Fruit fly (Drosophila melanogaster) whole organism, embryonic: ENCODE data around the gene CG9240.

ENCODE experiments used
- Bgb ChIP-seq: fragments of 200-800 bp; sonication (Bioruptor generic); IDR thresholded peaks from 2 replicates; pipeline ENCODE4 v1.3.6; 2022; ENCODE audit warnings: missing biosample characterization, missing genetic modification characterization; ENCODE audit not compliant: partially characterized antibody
- BtbVII ChIP-seq: fragments of 200-800 bp; sonication (Bioruptor generic); optimal IDR thresholded peaks from 3 replicates; lab custom pipeline; 2017; ENCODE audit warnings: missing biosample characterization, mild to moderate bottlenecking, missing genetic modification characterization
- CG10267 ChIP-seq: fragments of 200-800 bp; sonication (Bioruptor generic); optimal IDR thresholded peaks from 2 replicates; lab custom pipeline; 2018; ENCODE audit warnings: missing biosample characterization, mild to moderate bottlenecking, missing genetic modification characterization, moderate library complexity
- CG10462 ChIP-seq: fragments of 200-800 bp; sonication (Bioruptor generic); optimal IDR thresholded peaks from 2 replicates; lab custom pipeline; 2016; ENCODE audit warnings: missing biosample characterization, missing genetic modification characterization
- CG10565 ChIP-seq: fragments of 200-800 bp; sonication (Bioruptor generic); optimal IDR thresholded peaks from 3 replicates; lab custom pipeline; 2016; ENCODE audit warnings: missing biosample characterization, mild to moderate bottlenecking, missing genetic modification characterization
- CG11247 ChIP-seq: fragments of 200-800 bp; sonication (Bioruptor generic); IDR thresholded peaks from 2 replicates; pipeline ENCODE4 v1.3.6; 2022; ENCODE audit warnings: missing biosample characterization, missing genetic modification characterization
- CG11456 ChIP-seq: fragments of 200-800 bp; sonication (Bioruptor generic); IDR thresholded peaks from 3 replicates; pipeline ENCODE4 v1.3.6; 2022; ENCODE audit warnings: missing biosample characterization, missing genetic modification characterization
- CG12219 ChIP-seq: fragments of 200-800 bp; sonication (Bioruptor generic); optimal IDR thresholded peaks from 3 replicates; lab custom pipeline; 2018; ENCODE audit warnings: missing biosample characterization, mild to moderate bottlenecking, missing genetic modification characterization
- CG15269 ChIP-seq: fragments of 200-800 bp; sonication (Bioruptor generic); optimal IDR thresholded peaks from 2 replicates; lab custom pipeline; 2018; ENCODE audit warnings: missing biosample characterization, mild to moderate bottlenecking, missing genetic modification characterization, moderate library complexity
- CG1603 ChIP-seq: fragments of 200-800 bp; sonication (Bioruptor generic); optimal IDR thresholded peaks from 2 replicates; lab custom pipeline; 2019; ENCODE audit warnings: missing biosample characterization, mild to moderate bottlenecking, missing genetic modification characterization, moderate library complexity
- CG17361 ChIP-seq: fragments of 200-800 bp; sonication (Bioruptor generic); IDR thresholded peaks from 3 replicates; pipeline ENCODE4 v1.3.6; 2022; ENCODE audit warnings: missing biosample characterization, missing genetic modification characterization
- CG17802 ChIP-seq: fragments of 200-800 bp; sonication (Bioruptor generic); optimal IDR thresholded peaks from 2 replicates; lab custom pipeline; 2018; ENCODE audit warnings: missing biosample characterization, mild to moderate bottlenecking, missing genetic modification characterization, moderate library complexity
- CG18764 ChIP-seq: fragments of 200-800 bp; sonication (Bioruptor generic); optimal IDR thresholded peaks from 3 replicates; lab custom pipeline; 2016; ENCODE audit warnings: missing biosample characterization, missing genetic modification characterization
- CG2120 ChIP-seq: fragments of 200-800 bp; sonication (Bioruptor generic); optimal IDR thresholded peaks from 3 replicates; lab custom pipeline; 2016; ENCODE audit warnings: missing biosample characterization, missing genetic modification characterization
- CG3065 ChIP-seq: fragments of 200-800 bp; sonication (Bioruptor generic); optimal IDR thresholded peaks from 2 replicates; lab custom pipeline; 2016; ENCODE audit warnings: missing biosample characterization, missing genetic modification characterization
- CG31224 ChIP-seq: fragments of 200-800 bp; sonication (Bioruptor generic); IDR thresholded peaks from 2 replicates; pipeline ENCODE4 v1.3.6; 2022; ENCODE audit warnings: missing biosample characterization, missing genetic modification characterization
- CG32532 ChIP-seq: fragments of 200-800 bp; sonication (Bioruptor generic); IDR thresholded peaks from 2 replicates; pipeline ENCODE4 v1.3.6; 2022; ENCODE audit warnings: missing biosample characterization, missing genetic modification characterization
- CG4707 ChIP-seq: fragments of 200-800 bp; sonication (Bioruptor generic); optimal IDR thresholded peaks from 2 replicates; lab custom pipeline; 2018; ENCODE audit warnings: missing biosample characterization, mild to moderate bottlenecking, missing genetic modification characterization, moderate library complexity
- CG5180 ChIP-seq: fragments of 200-800 bp; sonication (Bioruptor generic); optimal IDR thresholded peaks from 3 replicates; lab custom pipeline; 2017; ENCODE audit warnings: missing biosample characterization, missing genetic modification characterization, mild to moderate bottlenecking, moderate library complexity, missing genetic modification reagents
- CG6689 ChIP-seq: fragments of 200-800 bp; sonication (Bioruptor generic); IDR thresholded peaks from 2 replicates; pipeline ENCODE4 v1.3.6; 2022; ENCODE audit warnings: missing biosample characterization, missing genetic modification characterization
- CG7786 ChIP-seq: fragments of 200-800 bp; sonication (Bioruptor generic); optimal IDR thresholded peaks from 2 replicates; lab custom pipeline; 2016; ENCODE audit warnings: missing biosample characterization, missing genetic modification characterization
- CG7963 ChIP-seq: fragments of 200-800 bp; sonication (Bioruptor generic); IDR thresholded peaks from 3 replicates; pipeline ENCODE4 v1.3.6; 2022; ENCODE audit warnings: missing biosample characterization, missing genetic modification characterization; ENCODE audit not compliant: partially characterized antibody
- Dbx ChIP-seq: fragments of 200-800 bp; sonication (Bioruptor generic); IDR thresholded peaks from 3 replicates; pipeline ENCODE4 v1.3.6; 2022; ENCODE audit warnings: missing biosample characterization, missing genetic modification characterization
- E2f1 ChIP-seq: fragments of 200-800 bp; sonication (Bioruptor generic); IDR thresholded peaks from 2 replicates; pipeline ENCODE4 v1.3.6; 2022; ENCODE audit warnings: missing biosample characterization, missing genetic modification characterization
- HmgZ ChIP-seq: fragments of 200-800 bp; sonication (Bioruptor generic); optimal IDR thresholded peaks from 2 replicates; lab custom pipeline; 2018; ENCODE audit warnings: missing biosample characterization, mild to moderate bottlenecking, missing genetic modification characterization
- Nf-YC ChIP-seq: fragments of 200-800 bp; optimal IDR thresholded peaks from 3 replicates; lab custom pipeline; 2019; ENCODE audit warnings: missing biosample characterization, mild to moderate bottlenecking, missing genetic modification characterization, moderate library complexity
- Oli ChIP-seq: fragments of 200-800 bp; sonication (Bioruptor generic); optimal IDR thresholded peaks from 2 replicates; lab custom pipeline; 2018; ENCODE audit warnings: missing biosample characterization, mild to moderate bottlenecking, missing genetic modification characterization, moderate library complexity
- Rfx ChIP-seq: fragments of 200-800 bp; sonication (Bioruptor generic); IDR thresholded peaks from 2 replicates; pipeline ENCODE4 v1.3.6; 2022; ENCODE audit warnings: missing biosample characterization, missing genetic modification characterization
- ara ChIP-seq: fragments of 200-800 bp; sonication (Bioruptor generic); IDR thresholded peaks from 2 replicates; pipeline ENCODE4 v1.3.6; 2022; ENCODE audit warnings: missing biosample characterization, missing genetic modification characterization
- cas ChIP-seq: fragments of 200-800 bp; sonication (Bioruptor generic); IDR thresholded peaks from 2 replicates; pipeline ENCODE4 v1.3.6; 2022; ENCODE audit warnings: missing biosample characterization, missing genetic modification characterization
- chinmo ChIP-seq: fragments of 200-800 bp; sonication (Bioruptor generic); IDR thresholded peaks from 4 replicates; pipeline ENCODE4 v1.3.6; 2022; ENCODE audit warnings: missing biosample characterization, missing genetic modification characterization; ENCODE audit not compliant: partially characterized antibody
- cwo ChIP-seq: fragments of 200-800 bp; sonication (Bioruptor generic); optimal IDR thresholded peaks from 3 replicates; lab custom pipeline; 2017; ENCODE audit warnings: missing biosample characterization, missing genetic modification characterization, mild to moderate bottlenecking, moderate library complexity, missing genetic modification reagents
- dan ChIP-seq: fragments of 200-800 bp; sonication (Bioruptor generic); IDR thresholded peaks from 2 replicates; pipeline ENCODE4 v1.3.6; 2022; ENCODE audit warnings: missing biosample characterization, missing genetic modification characterization
- dati ChIP-seq: fragments of 200-800 bp; sonication (Bioruptor generic); IDR thresholded peaks from 2 replicates; pipeline ENCODE4 v1.3.6; 2022; ENCODE audit warnings: missing biosample characterization, missing genetic modification characterization
- dpn ChIP-seq, 2 experiments: fragments of 200-800 bp; sonication (Bioruptor generic); optimal IDR thresholded peaks; 3 replicates each; lab custom pipeline; 2016; ENCODE audit warnings: missing biosample characterization in 2 of 2, missing genetic modification characterization in 2 of 2
- grau ChIP-seq: fragments of 200-800 bp; optimal IDR thresholded peaks from 3 replicates; lab custom pipeline; 2019; ENCODE audit warnings: missing biosample characterization, mild to moderate bottlenecking, missing genetic modification characterization, moderate library complexity
- gro ChIP-seq: fragments of 200-800 bp; sonication (Bioruptor generic); optimal IDR thresholded peaks from 2 replicates; lab custom pipeline; 2016; ENCODE audit warnings: missing biosample characterization, missing genetic modification characterization
- lab ChIP-seq: fragments of 200-800 bp; sonication (Bioruptor generic); optimal IDR thresholded peaks from 3 replicates; lab custom pipeline; 2017; ENCODE audit warnings: missing biosample characterization, missing genetic modification characterization, mild to moderate bottlenecking, moderate library complexity, missing genetic modification reagents
- mirr ChIP-seq: fragments of 200-800 bp; sonication (Bioruptor generic); optimal IDR thresholded peaks from 3 replicates; lab custom pipeline; 2018; ENCODE audit warnings: missing biosample characterization, mild to moderate bottlenecking, missing genetic modification characterization
- otp ChIP-seq: fragments of 200-800 bp; sonication (Bioruptor generic); IDR thresholded peaks from 3 replicates; pipeline ENCODE4, ENCODE4 v1.3.6; 2022; ENCODE audit warnings: missing biosample characterization, missing genetic modification characterization
- peb ChIP-seq: fragments of 200-800 bp; sonication (Bioruptor generic); IDR thresholded peaks from 2 replicates; pipeline ENCODE4 v1.3.6; 2022; ENCODE audit warnings: missing biosample characterization, missing genetic modification characterization
- phol ChIP-seq: fragments of 200-800 bp; sonication (Bioruptor generic); optimal IDR thresholded peaks from 3 replicates; lab custom pipeline; 2018; ENCODE audit warnings: missing biosample characterization, mild to moderate bottlenecking, missing genetic modification characterization, moderate library complexity
- slbo ChIP-seq: fragments of 200-800 bp; sonication (Bioruptor generic); IDR thresholded peaks from 2 replicates; pipeline ENCODE4 v1.3.6; 2022; ENCODE audit warnings: missing biosample characterization, missing genetic modification characterization
- sob ChIP-seq: fragments of 200-800 bp; sonication (Bioruptor generic); IDR thresholded peaks from 2 replicates; pipeline ENCODE4 v1.3.6; 2022; ENCODE audit warnings: missing biosample characterization, missing genetic modification characterization
- tio ChIP-seq: fragments of 200-800 bp; sonication (Bioruptor generic); optimal IDR thresholded peaks from 2 replicates; lab custom pipeline; 2017; ENCODE audit warnings: missing biosample characterization, missing genetic modification characterization, inconsistent platforms
- unpg ChIP-seq: fragments of 200-800 bp; sonication (Bioruptor generic); optimal IDR thresholded peaks from 3 replicates; lab custom pipeline; 2018; ENCODE audit warnings: missing biosample characterization, mild to moderate bottlenecking, missing genetic modification characterization, moderate library complexity
- vnd ChIP-seq: fragments of 200-800 bp; sonication (Bioruptor generic); IDR thresholded peaks from 3 replicates; pipeline ENCODE4 v1.3.6; 2022; ENCODE audit warnings: missing biosample characterization, missing genetic modification characterization; ENCODE audit not compliant: partially characterized antibody
- wek ChIP-seq: fragments of 200-800 bp; sonication (Bioruptor generic); optimal IDR thresholded peaks from 3 replicates; lab custom pipeline; 2018; ENCODE audit warnings: missing biosample characterization, mild to moderate bottlenecking, missing genetic modification characterization, moderate library complexity
- z ChIP-seq: fragments of 200-800 bp; sonication (Bioruptor generic); IDR thresholded peaks from 3 replicates; pipeline ENCODE4 v1.3.6; 2022; ENCODE audit warnings: missing biosample characterization, missing genetic modification characterization

Gene CG9240

dm6 chrX:15709984-15710750 is 9.1 kb upstream of the CG9240 start, which contains the start of the genes CG9281 and CG15601 (continued):
- TF ChIP-seq CG7963 (GFP tag; lab: Robert Waterston, UW) (no peak), peb (GFP tag; lab: Robert Waterston, UW) (no peak), CG31224 (GFP tag; lab: Robert Waterston, UW) (no peak), CG7786 (no peak), z (GFP tag; lab: Robert Waterston, UW) (no peak), Bgb (GFP tag; lab: Robert Waterston, UW) (peak; percentile 29; the same call in 1 of the 2 replicates), chinmo (GFP tag; lab: Robert Waterston, UW) (no peak), Nf-YC (tag; lab: Kevin White, UChicago) (peak; percentile 24), CG18764 (GFP tag; lab: Kevin White, UChicago) (no peak), CG5180 (GFP tag; lab: Kevin White, UChicago) (no peak), grau (peak; percentile 7), lab (GFP tag; lab: Kevin White, UChicago) (no peak), dan (no peak), CG10462 (GFP tag; lab: Kevin White, UChicago) (no peak), HmgZ (tag; lab: Kevin White, UChicago) (no peak), dpn (GFP tag; optimal IDR thresholded peaks at IDR 0.05; lab: Kevin White, UChicago) (no peak), Oli (tag; lab: Kevin White, UChicago) (no peak), slbo (GFP tag; lab: Robert Waterston, UW) (peak; percentile 43), mirr (GFP tag; lab: Kevin White, UChicago) (peak; percentile 2), sob (GFP tag; lab: Robert Waterston, UW) (peak; percentile 42; the same call in 1 of the 2 replicates), dati (GFP tag; lab: Robert Waterston, UW) (no peak), CG12219 (GFP tag; lab: Kevin White, UChicago) (no peak), Rfx (GFP tag; lab: Robert Waterston, UW) (peak; percentile 45), Dbx (no peak), CG3065 (GFP tag; lab: Kevin White, UChicago) (no peak), vnd (GFP tag; lab: Robert Waterston, UW) (no peak), CG17802 (no peak), wek (no peak), CG15269 (tag; lab: Kevin White, UChicago) (no peak), CG10565 (no peak), cwo (peak; percentile 7), CG10267 (tag; lab: Kevin White, UChicago) (peak; percentile 35), CG17361 (GFP tag; lab: Robert Waterston, UW) (0 out of 3 replicates have a peak, but pooled peaks have one; percentile 36), phol (tag; lab: Kevin White, UChicago) (no peak)

- TF ChIP-seq unpg (GFP tag; lab: Kevin White, UChicago) (no peak), BtbVII (no peak), otp (GFP tag; lab: Robert Waterston, UW) (0 out of 3 replicates have a peak, but pooled peaks have one; percentile 12), Rfx (GFP tag; lab: Robert Waterston, UW) (peak; percentile 64), CG4707 (GFP tag; lab: Kevin White, UChicago) (peak; percentile 98), CG32532 (GFP tag; lab: Robert Waterston, UW) (peak; percentile 34; the same call in 1 of the 2 replicates), CG2120 (GFP tag; lab: Kevin White, UChicago) (peak; percentile 8), CG6689 (GFP tag; lab: Robert Waterston, UW) (0 out of 2 replicates have a peak, but pooled peaks have one; percentile 15), CG11247 (GFP tag; lab: Robert Waterston, UW) (0 out of 2 replicates have a peak, but pooled peaks have one; percentile 5), gro (no peak), tio (no peak), phol (tag; lab: Kevin White, UChicago) (peak; percentile 8), cas (GFP tag; lab: Robert Waterston, UW) (no peak), CG11456 (peak; percentile 52; the same call in 1 of the 3 replicates), ara (GFP tag; lab: Robert Waterston, UW) (0 out of 2 replicates have a peak, but pooled peaks have one; percentile 22), CG1603 (peak; percentile 22), E2f1 (GFP tag; lab: Robert Waterston, UW) (peak; percentile 33; the same call in 1 of the 2 replicates), sob (GFP tag; lab: Robert Waterston, UW) (0 out of 2 replicates have a peak, but pooled peaks have one; percentile 31)
These were observed 8.5 kb upstream of the CG9240 start for dm6 chrX:15709624-15709983.
